Fruit fly (Drosophila melanogaster) whole organism, prepupa: ENCODE data around the gene ND-B14.5A.
A peak's percentile ranks its signal among the peaks of the same experiment; 100 is the strongest.

Experiments used
- Blimp-1 ChIP-seq: fragments of 200-800 bp; sonication (Bioruptor generic); optimal IDR thresholded peaks from 3 replicates; lab custom pipeline; 2017; ENCODE audit warnings: missing biosample characterization, missing genetic modification characterization, mild to moderate bottlenecking, moderate library complexity, missing genetic modification reagents
- CG10631 ChIP-seq: fragments of 200-800 bp; sonication (Bioruptor generic); optimal IDR thresholded peaks from 2 replicates; lab custom pipeline; 2016; ENCODE audit warnings: missing biosample characterization, missing genetic modification characterization
- CG10669 ChIP-seq: fragments of 200-800 bp; sonication (Bioruptor generic); optimal IDR thresholded peaks from 3 replicates; lab custom pipeline; 2018; ENCODE audit warnings: missing biosample characterization, mild to moderate bottlenecking, missing genetic modification characterization, moderate library complexity
- CG11294 ChIP-seq: fragments of 200-800 bp; sonication (Bioruptor generic); IDR thresholded peaks from 2 replicates; pipeline ENCODE4 v1.3.6; 2022; ENCODE audit warnings: missing biosample characterization, missing genetic modification characterization
- CG15336 ChIP-seq: fragments of 200-800 bp; sonication (Bioruptor generic); IDR thresholded peaks from 2 replicates; pipeline ENCODE4 v1.3.6; 2022; ENCODE audit warnings: missing biosample characterization, missing genetic modification characterization
- CG1621 ChIP-seq: fragments of 200-800 bp; sonication (Bioruptor generic); optimal IDR thresholded peaks from 3 replicates; lab custom pipeline; 2018; ENCODE audit warnings: missing biosample characterization, mild to moderate bottlenecking, missing genetic modification characterization
- CG3032 ChIP-seq: fragments of 200-800 bp; optimal IDR thresholded peaks from 2 replicates; lab custom pipeline; 2019; ENCODE audit warnings: missing biosample characterization, mild to moderate bottlenecking, missing genetic modification characterization, moderate library complexity
- CG32006 ChIP-seq: fragments of 200-800 bp; sonication (Bioruptor generic); optimal IDR thresholded peaks from 3 replicates; lab custom pipeline; 2017; ENCODE audit warnings: missing biosample characterization, mild to moderate bottlenecking, missing genetic modification characterization
- CG34406 ChIP-seq: fragments of 200-800 bp; sonication (Bioruptor generic); optimal IDR thresholded peaks from 3 replicates; lab custom pipeline; 2016; ENCODE audit warnings: missing biosample characterization, missing genetic modification characterization
- CG3919 ChIP-seq: fragments of 200-800 bp; sonication (Bioruptor generic); optimal IDR thresholded peaks from 3 replicates; lab custom pipeline; 2016; ENCODE audit warnings: missing biosample characterization, missing genetic modification characterization
- CG6163 ChIP-seq: fragments of 200-800 bp; sonication (Bioruptor generic); IDR thresholded peaks from 3 replicates; pipeline ENCODE4 v1.3.6; 2022; ENCODE audit warnings: missing biosample characterization, missing genetic modification characterization
- CG6276 ChIP-seq: fragments of 200-800 bp; sonication (Bioruptor generic); optimal IDR thresholded peaks from 2 replicates; lab custom pipeline; 2017; ENCODE audit warnings: missing biosample characterization, mild to moderate bottlenecking, missing genetic modification characterization
- CG6792 ChIP-seq: fragments of 200-800 bp; sonication (Bioruptor generic); optimal IDR thresholded peaks from 3 replicates; lab custom pipeline; 2016; ENCODE audit warnings: missing biosample characterization, missing genetic modification characterization
- CG6808 ChIP-seq: fragments of 200-800 bp; sonication (Bioruptor generic); optimal IDR thresholded peaks from 3 replicates; lab custom pipeline; 2017; ENCODE audit warnings: missing biosample characterization, missing genetic modification characterization, mild to moderate bottlenecking, moderate library complexity, missing genetic modification reagents
- CG7368 ChIP-seq: fragments of 200-800 bp; sonication (Bioruptor generic); optimal IDR thresholded peaks from 3 replicates; lab custom pipeline; 2016; ENCODE audit warnings: missing biosample characterization, missing genetic modification characterization
- CG8119 ChIP-seq: fragments of 200-800 bp; sonication (Bioruptor generic); IDR thresholded peaks from 3 replicates; pipeline ENCODE4 v1.3.6; 2022; ENCODE audit warnings: missing biosample characterization, missing genetic modification characterization
- CG8319 ChIP-seq: fragments of 200-800 bp; sonication (Bioruptor generic); optimal IDR thresholded peaks from 3 replicates; lab custom pipeline; 2016; ENCODE audit warnings: missing biosample characterization, missing genetic modification characterization
- CG8632 ChIP-seq: fragments of 200-800 bp; sonication (Bioruptor generic); optimal IDR thresholded peaks from 3 replicates; lab custom pipeline; 2016; ENCODE audit warnings: missing biosample characterization, missing genetic modification characterization
- CG9139 ChIP-seq: fragments of 200-800 bp; sonication (Bioruptor generic); optimal IDR thresholded peaks from 3 replicates; lab custom pipeline; 2017; ENCODE audit warnings: missing biosample characterization, mild to moderate bottlenecking, missing genetic modification characterization
- Eip75B ChIP-seq: fragments of 200-800 bp; sonication (Bioruptor generic); optimal IDR thresholded peaks from 3 replicates; lab custom pipeline; 2016; ENCODE audit warnings: missing biosample characterization, missing genetic modification characterization
- Eip78C ChIP-seq: fragments of 200-800 bp; sonication (Bioruptor generic); peaks from one replicate; lab custom pipeline; 2016; ENCODE audit warnings: missing biosample characterization, missing genetic modification characterization
- Eip93F ChIP-seq: fragments of 200-800 bp; sonication (Bioruptor generic); optimal IDR thresholded peaks from 2 replicates; lab custom pipeline; 2016; ENCODE audit warnings: missing biosample characterization, mild to moderate bottlenecking, missing genetic modification characterization
- Ets21C ChIP-seq: fragments of 200-800 bp; sonication (Bioruptor generic); optimal IDR thresholded peaks from 3 replicates; lab custom pipeline; 2016; ENCODE audit warnings: missing biosample characterization, missing genetic modification characterization
- Gug ChIP-seq: fragments of 200-800 bp; sonication (Bioruptor generic); IDR thresholded peaks from 2 replicates; pipeline ENCODE4 v1.3.6; 2022; ENCODE audit warnings: missing biosample characterization, missing genetic modification characterization
- Hr39 ChIP-seq: fragments of 200-800 bp; sonication (Bioruptor generic); optimal IDR thresholded peaks from 2 replicates; lab custom pipeline; 2016; ENCODE audit warnings: missing biosample characterization, missing genetic modification characterization
- Hr4 ChIP-seq: fragments of 200-800 bp; sonication (Bioruptor generic); optimal IDR thresholded peaks from 3 replicates; lab custom pipeline; 2016; ENCODE audit warnings: missing biosample characterization, missing genetic modification characterization
- Smox ChIP-seq: fragments of 200-800 bp; sonication (Bioruptor generic); optimal IDR thresholded peaks from 3 replicates; lab custom pipeline; 2016; ENCODE audit warnings: missing biosample characterization, missing genetic modification characterization
- Sox102F ChIP-seq: fragments of 200-800 bp; sonication (Bioruptor generic); optimal IDR thresholded peaks from 2 replicates; lab custom pipeline; 2016; ENCODE audit warnings: missing biosample characterization, mild to moderate bottlenecking, missing genetic modification characterization
- Sox14 ChIP-seq: fragments of 200-800 bp; sonication (Bioruptor generic); optimal IDR thresholded peaks from 3 replicates; lab custom pipeline; 2016; ENCODE audit warnings: missing biosample characterization, missing genetic modification characterization
- acj6 ChIP-seq: fragments of 200-800 bp; sonication (Bioruptor generic); optimal IDR thresholded peaks from 3 replicates; lab custom pipeline; 2016; ENCODE audit warnings: missing biosample characterization, missing genetic modification characterization
- cyc ChIP-seq: fragments of 200-800 bp; sonication (Bioruptor generic); optimal IDR thresholded peaks from 3 replicates; lab custom pipeline; 2016; ENCODE audit warnings: missing biosample characterization, missing genetic modification characterization
- dac ChIP-seq: fragments of 200-800 bp; sonication (Bioruptor generic); optimal IDR thresholded peaks from 2 replicates; lab custom pipeline; 2017; ENCODE audit warnings: missing biosample characterization, mild to moderate bottlenecking, missing genetic modification characterization
- eg ChIP-seq: fragments of 200-800 bp; sonication (Bioruptor generic); IDR thresholded peaks from 3 replicates; pipeline ENCODE4 v1.3.6; 2022; ENCODE audit warnings: missing biosample characterization, missing genetic modification characterization
- esn ChIP-seq: fragments of 200-800 bp; sonication (Bioruptor generic); optimal IDR thresholded peaks from 2 replicates; lab custom pipeline; 2016; ENCODE audit warnings: missing biosample characterization, mild to moderate bottlenecking, missing genetic modification characterization, moderate library complexity
- fd59A ChIP-seq: fragments of 200-800 bp; sonication (Bioruptor generic); optimal IDR thresholded peaks from 2 replicates; lab custom pipeline; 2017; ENCODE audit warnings: missing biosample characterization, mild to moderate bottlenecking, missing genetic modification characterization, missing genetic modification reagents
- fkh ChIP-seq: fragments of 200-800 bp; sonication (Bioruptor generic); optimal IDR thresholded peaks from 3 replicates; lab custom pipeline; 2017; ENCODE audit warnings: missing biosample characterization, mild to moderate bottlenecking, missing genetic modification characterization, moderate library complexity
- lz ChIP-seq: fragments of 200-800 bp; sonication (Bioruptor generic); optimal IDR thresholded peaks from 3 replicates; lab custom pipeline; 2016; ENCODE audit warnings: missing biosample characterization, missing genetic modification characterization
- net ChIP-seq: fragments of 200-800 bp; sonication (Bioruptor generic); optimal IDR thresholded peaks from 3 replicates; lab custom pipeline; 2016; ENCODE audit warnings: missing biosample characterization, missing genetic modification characterization
- salr ChIP-seq, 2 experiments: fragments of 200-800 bp; sonication (Bioruptor generic); optimal IDR thresholded peaks; 3 replicates each; lab custom pipeline; 2016 to 2018; ENCODE audit warnings: missing biosample characterization in 2 of 2, missing genetic modification characterization in 2 of 2, mild to moderate bottlenecking in 1 of 2
- ss ChIP-seq, 2 experiments: fragments of 200-800 bp; sonication (Bioruptor generic); optimal IDR thresholded peaks; 2 replicates in 1 of 2; 3 replicates in 1 of 2; lab custom pipeline; 2017 to 2018; ENCODE audit warnings: mild to moderate bottlenecking in 2 of 2, missing biosample characterization in 2 of 2, missing genetic modification characterization in 2 of 2, moderate library complexity in 1 of 2
- svp ChIP-seq: fragments of 200-800 bp; sonication (Bioruptor generic); peaks from one replicate; lab custom pipeline; 2016; ENCODE audit warnings: missing biosample characterization, missing genetic modification characterization
- topi ChIP-seq: fragments of 200-800 bp; sonication (Bioruptor generic); optimal IDR thresholded peaks from 3 replicates; lab custom pipeline; 2016; ENCODE audit warnings: missing biosample characterization, missing genetic modification characterization
- vri ChIP-seq: fragments of 200-800 bp; sonication (Bioruptor generic); optimal IDR thresholded peaks from 3 replicates; lab custom pipeline; 2016; ENCODE audit warnings: missing biosample characterization, mild to moderate bottlenecking, missing genetic modification characterization

Gene ND-B14.5A

dm6 chrX:2141854-2142216, 30.5 kb upstream of the ND-B14.5A start (continued):
- peak; percentile 30 for TF ChIP-seq CG6792 (GFP tag; lab: Kevin White, UChicago)
- TF ChIP-seq lz (GFP tag; lab: Kevin White, UChicago): no peak
- TF ChIP-seq dac (GFP tag; lab: Kevin White, UChicago): no peak
- peak; percentile 22 for TF ChIP-seq Blimp-1 (GFP tag; lab: Kevin White, UChicago)
- TF ChIP-seq Eip75B (GFP tag; lab: Kevin White, UChicago): no peak
- TF ChIP-seq Eip93F (GFP tag; lab: Kevin White, UChicago): no peak
- TF ChIP-seq CG8319 (GFP tag; lab: Kevin White, UChicago): no peak
- peak; percentile 42 for TF ChIP-seq CG3919 (GFP tag; lab: Kevin White, UChicago)
- TF ChIP-seq eg (GFP tag; lab: Robert Waterston, UW): peak; percentile 59
- peak; percentile 59 for TF ChIP-seq CG6276 (GFP tag; lab: Kevin White, UChicago)
- TF ChIP-seq CG6163 (GFP tag; lab: Robert Waterston, UW): peak; percentile 35; the same call in 1 of the 3 replicates
- peak; percentile 36 for TF ChIP-seq CG3032 (tag; lab: Kevin White, UChicago)
- peak in 1 of 2 experiments; percentile 18 for TF ChIP-seq salr (GFP tag; optimal IDR thresholded peaks at IDR 0.05; lab: Kevin White, UChicago)
- TF ChIP-seq svp (GFP tag; lab: Kevin White, UChicago): peak; percentile 75
- no peak for TF ChIP-seq CG11294
- TF ChIP-seq CG10631: peak; percentile 30
- TF ChIP-seq fkh (GFP tag; lab: Kevin White, UChicago): peak; percentile 95
- TF ChIP-seq Sox14: no peak
- no peak for TF ChIP-seq CG1621 (tag; lab: Kevin White, UChicago)
- peak; percentile 53 for TF ChIP-seq CG6808 (GFP tag; lab: Kevin White, UChicago)
- TF ChIP-seq CG32006 (GFP tag; lab: Kevin White, UChicago): peak; percentile 50
- TF ChIP-seq CG8632: peak; percentile 37
- TF ChIP-seq CG10669 (GFP tag; lab: Kevin White, UChicago): peak; percentile 12
- peak; percentile 14 for TF ChIP-seq CG7368 (GFP tag; lab: Kevin White, UChicago)
- TF ChIP-seq CG34406 (GFP tag; lab: Kevin White, UChicago): peak; percentile 29
- TF ChIP-seq Eip78C: peak; percentile 86
- no peak for TF ChIP-seq Ets21C (GFP tag; lab: Kevin White, UChicago)
- TF ChIP-seq Hr39 (GFP tag; lab: Kevin White, UChicago): no peak
- peak; percentile 41 for TF ChIP-seq Hr4 (GFP tag; lab: Kevin White, UChicago)
- peak; percentile 41 for TF ChIP-seq cyc (GFP tag; lab: Kevin White, UChicago)

dm6 chrX:2142275-2142934, 29.9 kb upstream of the ND-B14.5A start:
- TF ChIP-seq svp (GFP tag; lab: Kevin White, UChicago) (peak; percentile 78), CG6163 (GFP tag; lab: Robert Waterston, UW) (no peak), vri (peak; percentile 86), Sox14 (peak; percentile 24)

- TF ChIP-seq svp (GFP tag; lab: Kevin White, UChicago): peak; percentile 7
- no peak for TF ChIP-seq Sox102F (GFP tag; lab: Kevin White, UChicago)
Measured at dm6 chrX:2142935-2143312, 29.4 kb upstream of the ND-B14.5A start.

DNA sequence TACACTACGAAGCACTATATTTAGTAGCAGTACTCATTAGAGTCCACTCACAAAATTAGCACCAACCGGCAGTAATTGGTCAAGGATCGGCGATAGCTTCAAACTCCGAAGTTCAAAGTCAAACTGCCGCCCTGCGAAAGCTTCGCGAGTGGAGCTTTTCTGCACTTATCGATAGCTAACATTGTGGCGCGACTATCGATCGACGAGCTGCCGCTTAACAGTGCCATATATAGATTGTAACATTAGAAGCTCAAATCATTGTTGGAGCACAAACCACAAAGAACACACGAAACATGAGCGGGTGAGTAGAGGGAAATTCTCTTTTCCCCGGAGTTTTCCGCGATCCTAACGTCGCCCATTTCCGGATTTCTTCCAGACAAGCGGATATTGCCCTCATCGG, 27.2 kb upstream of the ND-B14.5A start, which contains the start of gene Pgd:
Pgd (plus strand) TSS at position 23 of the 400 bp plus-strand sequence.
- TF ChIP-seq Sox102F (GFP tag; lab: Kevin White, UChicago) (no peak), eg (GFP tag; lab: Robert Waterston, UW) (peak; percentile 36; the same call in 2 of the 3 replicates), net (GFP tag; lab: Kevin White, UChicago) (no peak), CG1621 (tag; lab: Kevin White, UChicago) (peak; percentile 44), Eip75B (GFP tag; lab: Kevin White, UChicago) (no peak), esn (GFP tag; lab: Kevin White, UChicago) (no peak), CG8632 (no peak), Gug (GFP tag; lab: Robert Waterston, UW) (no peak), vri (no peak), CG6808 (GFP tag; lab: Kevin White, UChicago) (no peak), CG34406 (GFP tag; lab: Kevin White, UChicago) (no peak), CG8119 (0 out of 3 replicates have a peak, but pooled peaks have one; percentile 13), fd59A (GFP tag; lab: Kevin White, UChicago) (no peak), Sox14 (peak; percentile 1), CG10669 (GFP tag; lab: Kevin White, UChicago) (no peak), CG7368 (GFP tag; lab: Kevin White, UChicago) (no peak), acj6 (GFP tag; lab: Kevin White, UChicago) (no peak), CG8319 (GFP tag; lab: Kevin White, UChicago) (no peak), cyc (GFP tag; lab: Kevin White, UChicago) (no peak), CG9139 (GFP tag; lab: Kevin White, UChicago) (no peak), Smox (no peak), Blimp-1 (GFP tag; lab: Kevin White, UChicago) (no peak), ss (GFP tag; optimal IDR thresholded peaks at IDR 0.05; lab: Kevin White, UChicago) (peak in 1 of 2 experiments; percentile 28), CG15336 (peak; percentile 34; the same call in 1 of the 2 replicates), topi (GFP tag; lab: Kevin White, UChicago) (no peak)
